Worm (Caenorhabditis elegans) whole organism, late embryonic: ENCODE data around the gene Y9C2UA.1.

Experiments
- C08G9.2 ChIP-seq: sonication (generic microtip); optimal IDR thresholded peaks from 2 replicates; lab custom pipeline; 2016; ENCODE audit warnings: mild to moderate bottlenecking, missing genetic modification characterization, moderate library complexity, missing compliant biosample characterization
- C38D4.7 ChIP-seq: fragments of 200-800 bp; sonication (Bioruptor generic); optimal IDR thresholded peaks from 2 replicates; lab custom pipeline; 2018; ENCODE audit warnings: mild to moderate bottlenecking, missing genetic modification characterization, moderate library complexity, missing compliant biosample characterization
- F13H6.1 ChIP-seq: sonication (generic microtip); optimal IDR thresholded peaks from 2 replicates; lab custom pipeline; 2016; ENCODE audit warnings: missing genetic modification characterization, missing compliant biosample characterization
- K02D7.2 ChIP-seq: sonication (generic microtip); optimal IDR thresholded peaks from 2 replicates; lab custom pipeline; 2017; ENCODE audit warnings: mild to moderate bottlenecking, missing genetic modification characterization, missing compliant biosample characterization
- K09A11.1 ChIP-seq: sonication (generic microtip); optimal IDR thresholded peaks from 2 replicates; lab custom pipeline; 2017; ENCODE audit warnings: antibody characterized with exemption, mild to moderate bottlenecking, missing genetic modification characterization, missing compliant biosample characterization; ENCODE audit not compliant: insufficient read depth
- ama-1 ChIP-seq: fragments of 150-350 bp; optimal IDR thresholded peaks from 2 replicates; lab custom pipeline; 2014
- ceh-14 ChIP-seq: sonication (generic microtip); optimal IDR thresholded peaks from 2 replicates; lab custom pipeline; 2016; ENCODE audit warnings: missing genotype, missing genetic modification characterization, missing compliant biosample characterization
- ceh-18 ChIP-seq: sonication (generic microtip); optimal IDR thresholded peaks from 2 replicates; lab custom pipeline; 2016; ENCODE audit warnings: missing genetic modification characterization, missing compliant biosample characterization
- ceh-2 ChIP-seq: sonication (generic microtip); optimal IDR thresholded peaks from 2 replicates; lab custom pipeline; 2016; ENCODE audit warnings: missing genotype, missing genetic modification characterization, missing compliant biosample characterization
- ceh-22 ChIP-seq: sonication (generic microtip); optimal IDR thresholded peaks from 2 replicates; lab custom pipeline; 2017; ENCODE audit warnings: missing biosample characterization, missing genetic modification characterization
- ceh-24 ChIP-seq: sonication (generic microtip); optimal IDR thresholded peaks from 2 replicates; lab custom pipeline; 2016; ENCODE audit warnings: mild to moderate bottlenecking, missing genetic modification characterization, missing compliant biosample characterization
- ceh-30 ChIP-seq: fragments of 150-350 bp; optimal IDR thresholded peaks from 2 replicates; lab custom pipeline; 2014; ENCODE audit warnings: missing biosample characterization, missing genetic modification characterization
- ceh-31 ChIP-seq: sonication (generic microtip); optimal IDR thresholded peaks from 2 replicates; lab custom pipeline; 2016; ENCODE audit warnings: missing genetic modification characterization, missing compliant biosample characterization
- ceh-6 ChIP-seq: fragments of 200-800 bp; sonication (Bioruptor generic); optimal IDR thresholded peaks from 2 replicates; lab custom pipeline; 2018; ENCODE audit warnings: mild to moderate bottlenecking, missing genetic modification characterization, missing compliant biosample characterization
- ceh-9 ChIP-seq: sonication (generic microtip); optimal IDR thresholded peaks from 2 replicates; lab custom pipeline; 2016; ENCODE audit warnings: mild to moderate bottlenecking, missing genetic modification characterization, inconsistent platforms, missing compliant biosample characterization
- dve-1 ChIP-seq: sonication (generic microtip); optimal IDR thresholded peaks from 2 replicates; lab custom pipeline; 2017; ENCODE audit warnings: antibody characterized with exemption, mild to moderate bottlenecking, missing genetic modification characterization, missing compliant biosample characterization
- ets-4 ChIP-seq: sonication (generic microtip); optimal IDR thresholded peaks from 2 replicates; lab custom pipeline; 2016; ENCODE audit warnings: missing genetic modification characterization, missing compliant biosample characterization
- fax-1 ChIP-seq: sonication (generic microtip); optimal IDR thresholded peaks from 2 replicates; lab custom pipeline; 2016; ENCODE audit warnings: missing genotype, missing genetic modification characterization, missing compliant biosample characterization
- fkh-6 ChIP-seq: sonication (generic microtip); optimal IDR thresholded peaks from 2 replicates; lab custom pipeline; 2016; ENCODE audit warnings: missing genetic modification characterization, missing compliant biosample characterization
- hlh-30 ChIP-seq: sonication (generic microtip); optimal IDR thresholded peaks from 2 replicates; lab custom pipeline; 2017; ENCODE audit warnings: antibody characterized with exemption, missing genetic modification characterization, missing compliant biosample characterization; ENCODE audit not compliant: insufficient read depth
- hlh-6 ChIP-seq: sonication (generic microtip); optimal IDR thresholded peaks from 2 replicates; lab custom pipeline; 2016; ENCODE audit warnings: missing genotype, missing genetic modification characterization, missing compliant biosample characterization
- lim-6 ChIP-seq: sonication (generic microtip); optimal IDR thresholded peaks from 2 replicates; lab custom pipeline; 2016; ENCODE audit warnings: missing genetic modification characterization, missing compliant biosample characterization
- lin-11 ChIP-seq: fragments of 200-800 bp; sonication (Bioruptor generic); optimal IDR thresholded peaks from 2 replicates; lab custom pipeline; 2018; ENCODE audit warnings: mild to moderate bottlenecking, missing genetic modification characterization, missing compliant biosample characterization
- madf-2 ChIP-seq: sonication (generic microtip); optimal IDR thresholded peaks from 2 replicates; lab custom pipeline; 2017; ENCODE audit warnings: missing genetic modification characterization, missing compliant biosample characterization
- mec-3 ChIP-seq: sonication (generic microtip); optimal IDR thresholded peaks from 2 replicates; lab custom pipeline; 2016; ENCODE audit warnings: borderline replicate concordance, missing genetic modification characterization, missing compliant biosample characterization
- nfya-1 ChIP-seq: sonication (generic microtip); optimal IDR thresholded peaks from 2 replicates; lab custom pipeline; 2017; ENCODE audit warnings: missing genetic modification characterization, mild to moderate bottlenecking, missing compliant biosample characterization, antibody characterized with exemption, moderate library complexity
- nhr-232 ChIP-seq: sonication (generic microtip); optimal IDR thresholded peaks from 2 replicates; lab custom pipeline; 2016; ENCODE audit warnings: missing genetic modification characterization, missing compliant biosample characterization
- pag-3 ChIP-seq: sonication (generic microtip); optimal IDR thresholded peaks from 2 replicates; lab custom pipeline; 2016; ENCODE audit warnings: missing compliant biosample characterization, missing genetic modification characterization, borderline replicate concordance
- pax-1 ChIP-seq: fragments of 150-350 bp; optimal IDR thresholded peaks from 2 replicates; lab custom pipeline; 2014; ENCODE audit warnings: missing biosample characterization, missing genetic modification characterization
- pha-2 ChIP-seq: sonication (generic microtip); optimal IDR thresholded peaks from 2 replicates; lab custom pipeline; 2017; ENCODE audit warnings: mild to moderate bottlenecking, missing genetic modification characterization, missing compliant biosample characterization
- pha-4 ChIP-seq: fragments of 150-350 bp; optimal IDR thresholded peaks from 2 replicates; lab custom pipeline; 2018; ENCODE audit warnings: missing biosample characterization, missing genetic modification reagents, missing genetic modification characterization
- ref-2 ChIP-seq: sonication (generic microtip); optimal IDR thresholded peaks from 2 replicates; lab custom pipeline; 2016; ENCODE audit warnings: missing genetic modification characterization, missing compliant biosample characterization
- sdc-2 ChIP-seq: sonication (generic microtip); optimal IDR thresholded peaks from 2 replicates; lab custom pipeline; 2016; ENCODE audit warnings: missing genotype, missing genetic modification characterization, missing compliant biosample characterization
- sox-2 ChIP-seq: fragments of 200-800 bp; sonication (Bioruptor generic); IDR thresholded peaks from 2 replicates; pipeline ENCODE4 v1.3.6; 2022; ENCODE audit warnings: missing genetic modification reagents, missing genetic modification characterization, missing compliant biosample characterization
- sox-4 ChIP-seq: sonication (generic microtip); optimal IDR thresholded peaks from 2 replicates; lab custom pipeline; 2017; ENCODE audit warnings: mild to moderate bottlenecking, missing genetic modification characterization, inconsistent platforms, missing compliant biosample characterization
- tbx-2 ChIP-seq: sonication (generic microtip); optimal IDR thresholded peaks from 2 replicates; lab custom pipeline; 2016; ENCODE audit warnings: missing genetic modification characterization, missing compliant biosample characterization
- tbx-7 ChIP-seq: sonication (generic microtip); optimal IDR thresholded peaks from 2 replicates; lab custom pipeline; 2016; ENCODE audit warnings: missing genotype, missing genetic modification characterization, missing compliant biosample characterization
- ttx-3 ChIP-seq: sonication (generic microtip); optimal IDR thresholded peaks from 2 replicates; lab custom pipeline; 2016; ENCODE audit warnings: missing genetic modification reagents, missing genetic modification characterization, missing compliant biosample characterization
- unc-42 ChIP-seq: sonication (generic microtip); optimal IDR thresholded peaks from 2 replicates; lab custom pipeline; 2016; ENCODE audit warnings: missing genotype, missing genetic modification characterization, missing compliant biosample characterization
- unc-55 ChIP-seq: sonication (generic microtip); optimal IDR thresholded peaks from 2 replicates; lab custom pipeline; 2017; ENCODE audit warnings: missing biosample characterization, missing genetic modification reagents, missing genetic modification characterization
- zip-5 ChIP-seq: sonication (generic microtip); optimal IDR thresholded peaks from 2 replicates; lab custom pipeline; 2016; ENCODE audit warnings: missing genetic modification characterization, missing compliant biosample characterization
- ztf-16 ChIP-seq: sonication (generic microtip); optimal IDR thresholded peaks from 2 replicates; lab custom pipeline; 2017; ENCODE audit warnings: missing genetic modification characterization, missing compliant biosample characterization

The Y9C2UA.1 gene

ce11 chrII:9107095-9107769, 32.2 kb upstream of the Y9C2UA.1 start, which contains the start of gene dyrb-1:
Gene dyrb-1 (minus strand): TSS chrII:9107145.
- no peak for TF ChIP-seq ceh-30
- TF ChIP-seq unc-42 (tag; lab: Kevin White, UChicago) = peak; percentile 89

- TF ChIP-seq K09A11.1 (tag; lab: Kevin White, UChicago) = no peak
- TF ChIP-seq unc-42 (tag; lab: Kevin White, UChicago) = no peak
- TF ChIP-seq zip-5 (tag; lab: Kevin White, UChicago) = no peak
- TF ChIP-seq tbx-2 (tag; lab: Kevin White, UChicago) = no peak
- TF ChIP-seq fax-1 (tag; lab: Kevin White, UChicago) = no peak
- TF ChIP-seq ets-4 (tag; lab: Kevin White, UChicago) = no peak
- TF ChIP-seq hlh-6 (tag; lab: Kevin White, UChicago) = no peak
- no peak for TF ChIP-seq tbx-7 (tag; lab: Kevin White, UChicago)
- no peak for TF ChIP-seq C38D4.7 (GFP tag; lab: Kevin White, UChicago)
- TF ChIP-seq pha-2 (tag; lab: Kevin White, UChicago) = no peak
- TF ChIP-seq F13H6.1 (tag; lab: Kevin White, UChicago) = no peak
- no peak for TF ChIP-seq pha-4
- TF ChIP-seq ceh-14 = no peak
Observed at ce11 chrII:9108443-9108842, 31.0 kb upstream of the Y9C2UA.1 start, which contains the start of gene dnj-23. Gene dnj-23 (minus strand): TSS chrII:9108600.

ce11 chrII:9108905-9109551, 30.4 kb upstream of the Y9C2UA.1 start, which contains the start of gene T24H10.4:
Gene T24H10.4 (plus strand): TSS chrII:9109534.
- peak; percentile 37 for TF ChIP-seq unc-42 (tag; lab: Kevin White, UChicago)
- no peak for TF ChIP-seq dve-1 (tag; lab: Kevin White, UChicago)
- TF ChIP-seq lin-11 (tag; lab: Kevin White, UChicago) = no peak

ce11 chrII:9111471-9112016, 27.9 kb upstream of the Y9C2UA.1 start:
- no peak for TF ChIP-seq pag-3 (tag; lab: Kevin White, UChicago)

ce11 chrII:9112851-9113250, 26.6 kb upstream of the Y9C2UA.1 start, which contains the start of gene jun-1:
Gene jun-1 (plus strand): TSS chrII:9113157.
- TF ChIP-seq ceh-18 (peak; percentile 80), sox-4 (tag; lab: Kevin White, UChicago) (no peak), ets-4 (tag; lab: Kevin White, UChicago) (peak; percentile 65), ceh-6 (GFP tag; lab: Kevin White, UChicago) (no peak), ceh-2 (no peak), ceh-22 (tag; lab: Kevin White, UChicago) (no peak), tbx-2 (tag; lab: Kevin White, UChicago) (peak; percentile 58), ref-2 (peak; percentile 9), ceh-31 (tag; lab: Kevin White, UChicago) (peak; percentile 71), hlh-30 (peak; percentile 61), pha-4 (no peak), madf-2 (peak; percentile 18), fax-1 (tag; lab: Kevin White, UChicago) (no peak), fkh-6 (tag; lab: Kevin White, UChicago) (no peak), ceh-24 (no peak), mec-3 (tag; lab: Kevin White, UChicago) (no peak), ceh-9 (no peak), C38D4.7 (GFP tag; lab: Kevin White, UChicago) (no peak), ttx-3 (no peak), ama-1 (lab: Kevin White, UChicago) (no peak), nhr-232 (no peak), C08G9.2 (no peak), nfya-1 (peak; percentile 75), ztf-16 (tag; lab: Kevin White, UChicago) (no peak), sox-2 (no peak), K02D7.2 (no peak), pax-1 (tag; lab: Kevin White, UChicago) (no peak), lim-6 (tag; lab: Kevin White, UChicago) (no peak), unc-55 (GFP tag; lab: Kevin White, UChicago) (peak; percentile 64), sdc-2 (tag; lab: Kevin White, UChicago) (no peak)
